Fruit fly (Drosophila melanogaster) whole organism, embryonic: ENCODE results near the gene CG12177.

Experiments
- Awh ChIP-seq: fragments of 200-800 bp; sonication (Bioruptor generic); IDR thresholded peaks from 2 replicates; pipeline ENCODE4, ENCODE4 v1.3.6; 2022; ENCODE audit warnings: missing biosample characterization, missing genetic modification characterization
- BtbVII ChIP-seq: fragments of 200-800 bp; sonication (Bioruptor generic); optimal IDR thresholded peaks from 3 replicates; lab custom pipeline; 2017; ENCODE audit warnings: missing biosample characterization, mild to moderate bottlenecking, missing genetic modification characterization
- CG11093 ChIP-seq: fragments of 200-800 bp; sonication (Bioruptor generic); IDR thresholded peaks from 3 replicates; pipeline ENCODE4 v1.3.6; 2022; ENCODE audit warnings: missing biosample characterization, missing genetic modification characterization
- CG11560 ChIP-seq: fragments of 200-800 bp; sonication (Bioruptor generic); IDR thresholded peaks from 3 replicates; pipeline ENCODE4 v1.3.6; 2022; ENCODE audit warnings: missing biosample characterization, missing genetic modification characterization
- CG11695 ChIP-seq: fragments of 200-800 bp; sonication (Bioruptor generic); IDR thresholded peaks from 3 replicates; pipeline ENCODE4 v1.3.6; 2022; ENCODE audit warnings: missing biosample characterization, missing genetic modification characterization
- CG12942 ChIP-seq: fragments of 200-800 bp; sonication (Bioruptor generic); optimal IDR thresholded peaks from 3 replicates; lab custom pipeline; 2016; ENCODE audit warnings: missing biosample characterization, missing genetic modification characterization
- CG14710 ChIP-seq: fragments of 200-800 bp; sonication (Bioruptor generic); optimal IDR thresholded peaks from 3 replicates; lab custom pipeline; 2019; ENCODE audit warnings: missing biosample characterization, mild to moderate bottlenecking, missing genetic modification characterization, moderate library complexity
- CG17361 ChIP-seq: fragments of 200-800 bp; sonication (Bioruptor generic); IDR thresholded peaks from 3 replicates; pipeline ENCODE4 v1.3.6; 2022; ENCODE audit warnings: missing biosample characterization, missing genetic modification characterization
- CG18599 ChIP-seq: fragments of 200-800 bp; sonication (Bioruptor generic); optimal IDR thresholded peaks from 3 replicates; lab custom pipeline; 2017; ENCODE audit warnings: missing biosample characterization, missing genetic modification characterization, mild to moderate bottlenecking, moderate library complexity, missing genetic modification reagents
- CG18764 ChIP-seq: fragments of 200-800 bp; sonication (Bioruptor generic); optimal IDR thresholded peaks from 3 replicates; lab custom pipeline; 2016; ENCODE audit warnings: missing biosample characterization, missing genetic modification characterization
- CG30020 ChIP-seq: fragments of 200-800 bp; optimal IDR thresholded peaks from 2 replicates; lab custom pipeline; 2019; ENCODE audit warnings: missing biosample characterization, mild to moderate bottlenecking, missing genetic modification characterization, moderate library complexity
- CG30403 ChIP-seq: fragments of 200-800 bp; sonication (Bioruptor generic); optimal IDR thresholded peaks from 3 replicates; lab custom pipeline; 2016; ENCODE audit warnings: missing biosample characterization, missing genetic modification characterization
- CG3726 ChIP-seq: fragments of 200-800 bp; sonication (Bioruptor generic); IDR thresholded peaks from 3 replicates; pipeline ENCODE4, ENCODE4 v1.3.6; 2022; ENCODE audit warnings: missing biosample characterization, missing genetic modification characterization
- CG4617 ChIP-seq: fragments of 200-800 bp; sonication (Bioruptor generic); optimal IDR thresholded peaks from 3 replicates; lab custom pipeline; 2016; ENCODE audit warnings: missing biosample characterization, missing genetic modification characterization, borderline replicate concordance
- CG6854 ChIP-seq: fragments of 200-800 bp; sonication (Bioruptor generic); optimal IDR thresholded peaks from 3 replicates; lab custom pipeline; 2017; ENCODE audit warnings: missing biosample characterization, mild to moderate bottlenecking, missing genetic modification characterization
- CG8765 ChIP-seq: fragments of 200-800 bp; sonication (Bioruptor generic); IDR thresholded peaks from 2 replicates; pipeline ENCODE4 v1.3.6; 2022; ENCODE audit warnings: missing biosample characterization, missing genetic modification characterization
- Dfd ChIP-seq, 2 experiments: fragments of >200 bp; optimal IDR thresholded peaks; 2 replicates each; lab custom pipeline; 2017; ENCODE audit warnings: missing biosample characterization in 2 of 2, missing genetic modification characterization in 2 of 2
- Fer2 ChIP-seq: fragments of 200-800 bp; sonication (Bioruptor generic); optimal IDR thresholded peaks from 2 replicates; lab custom pipeline; 2018; ENCODE audit warnings: missing biosample characterization, mild to moderate bottlenecking, missing genetic modification characterization, moderate library complexity
- Hand ChIP-seq: fragments of 200-800 bp; sonication (Bioruptor generic); optimal IDR thresholded peaks from 2 replicates; lab custom pipeline; 2017; ENCODE audit warnings: mild to moderate bottlenecking, missing biosample characterization, missing genetic modification reagents, missing genetic modification characterization
- Hr3 ChIP-seq: fragments of 200-800 bp; sonication (Bioruptor generic); optimal IDR thresholded peaks from 3 replicates; lab custom pipeline; 2016; ENCODE audit warnings: missing biosample characterization, missing genetic modification characterization
- Hr78 ChIP-seq, 2 experiments: fragments of 200-800 bp in 1 of 2; fragments of >200 bp in 1 of 2; sonication (Bioruptor generic) in 1 of 2; optimal IDR thresholded peaks; 2 replicates each; lab custom pipeline; 2017 to 2019; ENCODE audit warnings: missing biosample characterization in 2 of 2, missing genetic modification characterization in 2 of 2, mild to moderate bottlenecking in 1 of 2, moderate library complexity in 1 of 2
- NC2β ChIP-seq: fragments of 200-800 bp; sonication (Bioruptor generic); optimal IDR thresholded peaks from 2 replicates; lab custom pipeline; 2016; ENCODE audit warnings: missing biosample characterization, missing genetic modification characterization
- Sry-β ChIP-seq: fragments of 200-800 bp; sonication (Bioruptor generic); optimal IDR thresholded peaks from 2 replicates; lab custom pipeline; 2018; ENCODE audit warnings: missing biosample characterization, mild to moderate bottlenecking, missing genetic modification characterization, moderate library complexity
- al ChIP-seq: fragments of 200-800 bp; sonication (Bioruptor generic); IDR thresholded peaks from 2 replicates; pipeline ENCODE4 v1.3.6; 2022; ENCODE audit warnings: missing biosample characterization, missing genetic modification characterization
- dmrt99B ChIP-seq: fragments of 200-800 bp; sonication (Bioruptor generic); optimal IDR thresholded peaks from 2 replicates; lab custom pipeline; 2018; ENCODE audit warnings: missing biosample characterization, mild to moderate bottlenecking, missing genetic modification characterization, moderate library complexity
- gem ChIP-seq: fragments of 200-800 bp; sonication (Bioruptor generic); optimal IDR thresholded peaks from 2 replicates; lab custom pipeline; 2019; ENCODE audit warnings: missing biosample characterization, mild to moderate bottlenecking, missing genetic modification characterization, moderate library complexity
- hb ChIP-seq: fragments of 200-800 bp; sonication (Bioruptor generic); IDR thresholded peaks from 3 replicates; pipeline ENCODE4 v1.3.6; 2022; ENCODE audit warnings: missing biosample characterization, missing genetic modification characterization; ENCODE audit not compliant: partially characterized antibody
- hbn ChIP-seq: fragments of 200-800 bp; sonication (Bioruptor generic); IDR thresholded peaks from 2 replicates; pipeline ENCODE4 v1.3.6; 2022; ENCODE audit warnings: missing biosample characterization, missing genetic modification characterization; ENCODE audit not compliant: partially characterized antibody
- her ChIP-seq: fragments of 200-800 bp; sonication (Bioruptor generic); optimal IDR thresholded peaks from 2 replicates; lab custom pipeline; 2016; ENCODE audit warnings: missing biosample characterization, missing genetic modification characterization
- jumu ChIP-seq: fragments of 200-800 bp; sonication (Bioruptor generic); optimal IDR thresholded peaks from 3 replicates; lab custom pipeline; 2016; ENCODE audit warnings: missing biosample characterization, missing genetic modification characterization
- kah ChIP-seq: fragments of 200-800 bp; sonication (Bioruptor generic); optimal IDR thresholded peaks from 2 replicates; lab custom pipeline; 2018; ENCODE audit warnings: missing biosample characterization, mild to moderate bottlenecking, missing genetic modification characterization
- lbe ChIP-seq: fragments of 200-800 bp; sonication (Bioruptor generic); optimal IDR thresholded peaks from 2 replicates; lab custom pipeline; 2016; ENCODE audit warnings: missing biosample characterization, mild to moderate bottlenecking, missing genetic modification characterization
- lmd ChIP-seq: fragments of 200-800 bp; sonication (Bioruptor generic); IDR thresholded peaks from 2 replicates; pipeline ENCODE4 v1.3.6; 2022; ENCODE audit warnings: missing biosample characterization, missing genetic modification characterization
- lov ChIP-seq, 2 experiments: fragments of 200-800 bp in 1 of 2; fragments of >200 bp in 1 of 2; sonication (Bioruptor generic) in 1 of 2; IDR thresholded peaks in 1 of 2; optimal IDR thresholded peaks in 1 of 2; 2 replicates in 1 of 2; 3 replicates in 1 of 2; pipeline versions ENCODE4 v1.3.6 to Lab custom; 2017 to 2022; ENCODE audit warnings: missing biosample characterization in 1 of 2, missing genetic modification characterization in 1 of 2
- nom ChIP-seq: fragments of 200-800 bp; sonication (Bioruptor generic); optimal IDR thresholded peaks from 2 replicates; lab custom pipeline; 2017; ENCODE audit warnings: missing biosample characterization, missing genetic modification characterization, mild to moderate bottlenecking, moderate library complexity, missing genetic modification reagents
- odd ChIP-seq: fragments of 200-800 bp; sonication (Bioruptor generic); optimal IDR thresholded peaks from 2 replicates; lab custom pipeline; 2017; ENCODE audit warnings: missing biosample characterization, mild to moderate bottlenecking, missing genetic modification characterization
- phol ChIP-seq: fragments of 200-800 bp; sonication (Bioruptor generic); optimal IDR thresholded peaks from 3 replicates; lab custom pipeline; 2018; ENCODE audit warnings: missing biosample characterization, mild to moderate bottlenecking, missing genetic modification characterization, moderate library complexity
- pnt ChIP-seq: fragments of 200-800 bp; sonication (Bioruptor generic); optimal IDR thresholded peaks from 3 replicates; lab custom pipeline; 2016; ENCODE audit warnings: missing biosample characterization, missing genetic modification characterization
- rib ChIP-seq: fragments of 200-800 bp; sonication (Bioruptor generic); IDR thresholded peaks from 2 replicates; pipeline ENCODE4 v1.3.6; 2022; ENCODE audit warnings: missing biosample characterization, missing genetic modification characterization
- seq ChIP-seq: fragments of 200-800 bp; sonication (Bioruptor generic); IDR thresholded peaks from 2 replicates; pipeline ENCODE4 v1.3.6; 2022; ENCODE audit warnings: missing biosample characterization, missing genetic modification characterization
- ssp ChIP-seq: fragments of 200-800 bp; sonication (Bioruptor generic); IDR thresholded peaks from 2 replicates; pipeline ENCODE4 v1.3.6; 2022; ENCODE audit warnings: missing biosample characterization, missing genetic modification characterization
- sug ChIP-seq: fragments of 200-800 bp; optimal IDR thresholded peaks from 2 replicates; lab custom pipeline; 2019; ENCODE audit warnings: missing biosample characterization, mild to moderate bottlenecking, missing genetic modification characterization, moderate library complexity
- tll ChIP-seq, 2 experiments: fragments of 200-800 bp in 1 of 2; fragments of >200 bp in 1 of 2; sonication (Bioruptor generic) in 1 of 2; optimal IDR thresholded peaks; 2 replicates each; lab custom pipeline; 2017 to 2019; ENCODE audit warnings: missing biosample characterization in 2 of 2, missing genetic modification characterization in 2 of 2, mild to moderate bottlenecking in 1 of 2, moderate library complexity in 1 of 2
- tna ChIP-seq: fragments of 200-800 bp; sonication (Bioruptor generic); IDR thresholded peaks from 2 replicates; pipeline ENCODE4 v1.3.6; 2022; ENCODE audit warnings: missing biosample characterization, missing genetic modification characterization; ENCODE audit not compliant: partially characterized antibody
- tup ChIP-seq: fragments of 200-800 bp; sonication (Bioruptor generic); optimal IDR thresholded peaks from 2 replicates; lab custom pipeline; 2016; ENCODE audit warnings: missing biosample characterization, mild to moderate bottlenecking, missing genetic modification characterization, moderate library complexity
- vfl ChIP-seq: fragments of 200-800 bp; sonication (Bioruptor generic); optimal IDR thresholded peaks from 2 replicates; lab custom pipeline; 2016; ENCODE audit warnings: missing biosample characterization, missing genetic modification characterization
- vnd ChIP-seq: fragments of 200-800 bp; sonication (Bioruptor generic); IDR thresholded peaks from 3 replicates; pipeline ENCODE4 v1.3.6; 2022; ENCODE audit warnings: missing biosample characterization, missing genetic modification characterization; ENCODE audit not compliant: partially characterized antibody
- vvl ChIP-seq: fragments of 200-800 bp; sonication (Bioruptor generic); IDR thresholded peaks from 2 replicates; pipeline ENCODE4 v1.3.6; 2022; ENCODE audit warnings: missing biosample characterization, missing genetic modification characterization
- wdn ChIP-seq: fragments of 200-800 bp; sonication (Bioruptor generic); IDR thresholded peaks from 2 replicates; pipeline ENCODE4 v1.3.6; 2022; ENCODE audit warnings: missing biosample characterization, missing genetic modification characterization
- zfh1 ChIP-seq: fragments of 200-800 bp; sonication (Bioruptor generic); IDR thresholded peaks from 3 replicates; pipeline ENCODE4 v1.3.6; 2022; ENCODE audit warnings: missing biosample characterization, missing genetic modification characterization

CG12177 gene

DNA sequence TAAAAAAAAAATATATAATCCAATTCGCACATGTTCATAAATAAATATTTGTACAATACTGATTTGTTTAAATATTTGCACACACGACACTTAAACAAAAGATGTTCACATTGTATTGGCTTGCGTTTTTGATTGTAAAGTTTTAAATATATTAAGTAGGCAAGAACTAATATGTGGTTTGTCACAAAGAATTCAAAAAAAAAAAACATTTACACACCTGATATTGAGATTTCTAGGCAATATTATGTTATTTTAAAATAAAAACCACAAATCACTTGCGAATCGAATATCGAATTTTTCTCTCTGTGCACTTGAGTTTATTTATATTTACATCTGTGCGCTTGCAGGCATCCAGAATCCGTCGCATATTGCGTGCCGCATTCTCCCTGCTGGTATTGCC lies 735 bp downstream of the CG12177 start (continued):
- TF ChIP-seq nom (GFP tag; lab: Kevin White, UChicago), result no peak
- TF ChIP-seq CG18764 (GFP tag; lab: Kevin White, UChicago), result no peak
- TF ChIP-seq CG18599, result peak; percentile 10
- no peak for TF ChIP-seq Dfd (GFP tag; optimal IDR thresholded peaks at IDR 0.05; lab: Kevin White, UChicago)
- TF ChIP-seq CG11695 (GFP tag; lab: Robert Waterston, UW), result peak; percentile 39; the same call in 1 of the 3 replicates
- TF ChIP-seq CG11560, result no peak
- TF ChIP-seq CG12942 (GFP tag; lab: Kevin White, UChicago), result no peak
- TF ChIP-seq her, result no peak
- TF ChIP-seq NC2β (GFP tag; lab: Kevin White, UChicago), result no peak
- no peak for TF ChIP-seq odd (GFP tag; lab: Kevin White, UChicago)
- TF ChIP-seq hb (GFP tag; lab: Robert Waterston, UW), result no peak
- no peak for TF ChIP-seq tna
- TF ChIP-seq vfl (GFP tag; lab: Kevin White, UChicago), result no peak
- no peak for TF ChIP-seq Sry-β (GFP tag; lab: Kevin White, UChicago)
- no peak for TF ChIP-seq Fer2 (tag; lab: Kevin White, UChicago)
- TF ChIP-seq gem, result peak; percentile 70
- no peak for TF ChIP-seq tup (GFP tag; lab: Kevin White, UChicago)
- peak; percentile 2 for TF ChIP-seq CG30403 (GFP tag; lab: Kevin White, UChicago)
- no peak for TF ChIP-seq sug (tag; lab: Kevin White, UChicago)
- TF ChIP-seq CG30020 (tag; lab: Kevin White, UChicago), result no peak
- 0 out of 2 replicates have a peak, but pooled peaks have one; percentile 18 for TF ChIP-seq lmd (GFP tag; lab: Robert Waterston, UW)
- no peak for TF ChIP-seq jumu (GFP tag; lab: Kevin White, UChicago)
- TF ChIP-seq rib (GFP tag; lab: Robert Waterston, UW), result no peak
- TF ChIP-seq BtbVII (GFP tag; lab: Kevin White, UChicago), result no peak
- no peak for TF ChIP-seq Hand (GFP tag; lab: Kevin White, UChicago)
- TF ChIP-seq hbn (GFP tag; lab: Robert Waterston, UW), result no peak
- no peak for TF ChIP-seq vvl
- TF ChIP-seq seq (GFP tag; lab: Robert Waterston, UW), result no peak
- TF ChIP-seq Awh, result no peak
- TF ChIP-seq CG17361 (GFP tag; lab: Robert Waterston, UW), result peak; percentile 43; the same call in 1 of the 3 replicates
- TF ChIP-seq ssp (GFP tag; lab: Robert Waterston, UW), result no peak
- no peak for TF ChIP-seq al
- TF ChIP-seq vnd (GFP tag; lab: Robert Waterston, UW), result no peak
- TF ChIP-seq CG6854 (GFP tag; lab: Kevin White, UChicago), result no peak
- TF ChIP-seq pnt (GFP tag; lab: Kevin White, UChicago), result no peak
- peak; percentile 44 for TF ChIP-seq phol (tag; lab: Kevin White, UChicago)
- no peak for TF ChIP-seq kah (GFP tag; lab: Kevin White, UChicago)
- no peak for TF ChIP-seq lov (optimal IDR thresholded peaks at IDR 0.05; lab: Kevin White, UChicago)
- no peak for TF ChIP-seq lov (GFP tag; IDR thresholded peaks at IDR 0.05; lab: Robert Waterston, UW)
- TF ChIP-seq CG14710, result peak; percentile 27
- TF ChIP-seq wdn (GFP tag; lab: Robert Waterston, UW), result no peak
- no peak for TF ChIP-seq CG3726 (GFP tag; lab: Robert Waterston, UW)
- peak; percentile 40 for TF ChIP-seq dmrt99B (tag; lab: Kevin White, UChicago)
- peak; percentile 57 for TF ChIP-seq lbe (GFP tag; lab: Kevin White, UChicago)
- TF ChIP-seq tll (GFP tag; optimal IDR thresholded peaks at IDR 0.05; lab: Kevin White, UChicago), result no peak
- TF ChIP-seq Hr3 (GFP tag; lab: Kevin White, UChicago), result no peak
- no peak for TF ChIP-seq zfh1 (GFP tag; lab: Robert Waterston, UW)
- TF ChIP-seq CG4617 (GFP tag; lab: Kevin White, UChicago), result no peak
- TF ChIP-seq Hr78 (GFP tag; optimal IDR thresholded peaks at IDR 0.05; lab: Kevin White, UChicago), result no peak
- no peak for TF ChIP-seq CG8765 (GFP tag; lab: Robert Waterston, UW)
- TF ChIP-seq CG11093 (GFP tag; lab: Robert Waterston, UW), result no peak
